Fruit fly (Drosophila melanogaster) S2 (cell line): Measurements from ENCODE around the gene velo.

Source experiments
- CG8478 ChIP-seq: fragments of >200 bp; optimal IDR thresholded peaks from 2 replicates; lab custom pipeline; 2018
- CTCF ChIP-seq, 2 experiments: fragments of >200 bp; optimal IDR thresholded peaks; 2 replicates each; lab custom pipeline; 2018

DNA sequence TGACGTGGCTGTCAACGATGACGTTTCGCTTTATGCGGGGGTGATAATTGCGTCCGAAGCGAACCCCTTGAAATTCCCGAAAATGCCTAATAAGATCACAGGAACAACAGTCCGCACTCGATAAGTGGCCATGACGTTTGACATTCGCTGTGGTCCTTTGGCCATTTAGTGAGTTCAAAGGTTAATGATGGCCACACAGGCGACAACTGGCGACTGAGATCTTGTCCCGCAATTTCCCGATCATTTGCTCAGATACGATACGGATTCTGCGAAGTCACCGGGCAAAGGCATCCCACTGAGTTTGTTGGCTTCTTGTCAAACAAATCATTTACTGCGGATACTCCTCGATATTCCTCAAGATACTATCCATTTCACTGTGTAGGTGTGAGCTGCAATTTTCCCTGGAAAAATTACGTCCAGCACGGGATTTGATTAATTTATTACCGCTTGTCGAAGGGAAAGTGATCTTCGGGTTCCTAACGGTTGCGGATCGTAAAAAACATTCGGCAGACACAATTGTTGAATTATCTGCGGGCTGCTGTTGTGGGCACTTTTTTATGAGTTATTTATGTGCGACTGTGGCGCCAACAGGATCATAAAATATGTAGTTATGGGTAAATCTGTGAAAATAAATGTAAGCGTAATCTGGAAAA is 12.1 kb upstream of the velo start:
- TF ChIP-seq CG8478 (no peak), CTCF (optimal IDR thresholded peaks at IDR 0.05; lab: Kevin White, UChicago) (no peak)
